Fruit fly (Drosophila melanogaster) whole organism, pupa: ENCODE results near the gene CG14259.

Source experiments
- CG10348 ChIP-seq: fragments of 200-800 bp; sonication (Bioruptor generic); IDR thresholded peaks from 2 replicates; pipeline ENCODE4 v1.3.6; 2022; ENCODE audit warnings: missing biosample characterization, missing genetic modification characterization
- Pif1B ChIP-seq: fragments of 200-800 bp; sonication (Bioruptor generic); optimal IDR thresholded peaks from 3 replicates; lab custom pipeline; 2016; ENCODE audit warnings: missing biosample characterization, missing genetic modification characterization

DNA sequence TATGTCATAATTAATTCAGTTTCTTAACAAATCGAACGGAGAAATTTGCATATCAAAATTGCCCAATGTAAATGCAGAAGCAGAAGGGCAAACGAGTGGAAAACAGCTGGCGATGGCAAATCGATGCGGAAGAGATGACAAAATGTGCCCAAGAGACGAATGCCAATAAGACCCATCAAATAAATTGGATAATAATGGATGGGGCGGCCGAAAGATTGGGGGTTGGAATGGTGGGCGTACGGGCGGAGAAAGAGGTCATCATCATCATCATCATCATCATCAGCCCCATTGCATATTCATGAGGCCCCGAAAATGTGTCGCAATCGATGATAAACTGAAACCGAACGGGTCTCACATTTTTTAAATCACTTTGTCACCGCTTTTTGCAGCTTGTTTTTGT is 39.7 kb downstream of the CG14259 start:
- TF ChIP-seq CG10348 (GFP tag; lab: Robert Waterston, UW) = no peak
- no peak for TF ChIP-seq Pif1B (GFP tag; lab: Kevin White, UChicago)
